Worm (Caenorhabditis elegans) whole organism, mixed stage, embryonic: ENCODE results near the gene fbxa-99.

Experiments
- blmp-1 ChIP-seq: fragments of 150-350 bp; optimal IDR thresholded peaks from 2 replicates; lab custom pipeline; 2014; ENCODE audit warnings: missing biosample characterization, missing genetic modification characterization
- ceh-43 ChIP-seq: fragments of 200-800 bp; sonication (Bioruptor generic); optimal IDR thresholded peaks from 2 replicates; lab custom pipeline; 2018; ENCODE audit warnings: mild to moderate bottlenecking, missing genetic modification characterization, moderate library complexity, missing compliant biosample characterization
- ceh-83 ChIP-seq: fragments of 200-800 bp; sonication (Bioruptor generic); optimal IDR thresholded peaks from 2 replicates; lab custom pipeline; 2018; ENCODE audit warnings: mild to moderate bottlenecking, missing genetic modification characterization, missing compliant biosample characterization
- ces-1 ChIP-seq: fragments of 150-350 bp; optimal IDR thresholded peaks from 2 replicates; lab custom pipeline; 2014; ENCODE audit warnings: missing biosample characterization, missing genetic modification reagents, missing genetic modification characterization
- cnd-1 ChIP-seq: fragments of 200-800 bp; sonication (Bioruptor generic); optimal IDR thresholded peaks from 2 replicates; lab custom pipeline; 2018; ENCODE audit warnings: mild to moderate bottlenecking, missing genetic modification characterization, missing compliant biosample characterization
- drap-1 ChIP-seq: fragments of 200-800 bp; sonication (Bioruptor generic); optimal IDR thresholded peaks from 3 replicates; lab custom pipeline; 2018; ENCODE audit warnings: mild to moderate bottlenecking, missing genetic modification characterization, missing compliant biosample characterization
- elt-1 ChIP-seq: sonication (generic microtip); optimal IDR thresholded peaks from 2 replicates; lab custom pipeline; 2017; ENCODE audit warnings: missing genetic modification characterization, mild to moderate bottlenecking, missing compliant biosample characterization, antibody characterized with exemption, moderate library complexity, borderline replicate concordance; ENCODE audit not compliant: insufficient read depth
- elt-3 ChIP-seq: fragments of 150-350 bp; optimal IDR thresholded peaks from 2 replicates; lab custom pipeline; 2014; ENCODE audit warnings: missing biosample characterization, missing genetic modification characterization
- flh-1 ChIP-seq: fragments of 200-800 bp; sonication (Bioruptor generic); optimal IDR thresholded peaks from 2 replicates; lab custom pipeline; 2018; ENCODE audit warnings: mild to moderate bottlenecking, missing genetic modification characterization, moderate library complexity, missing compliant biosample characterization
- hlh-1 ChIP-seq: fragments of 150-350 bp; optimal IDR thresholded peaks from 2 replicates; lab custom pipeline; 2014; ENCODE audit warnings: missing biosample characterization, missing genetic modification reagents, missing genetic modification characterization
- lin-13 ChIP-seq: fragments of 150-350 bp; optimal IDR thresholded peaks from 2 replicates; lab custom pipeline; 2014; ENCODE audit warnings: missing biosample characterization, missing genetic modification characterization
- lsy-2 ChIP-seq: fragments of 150-350 bp; optimal IDR thresholded peaks from 2 replicates; lab custom pipeline; 2014; ENCODE audit warnings: missing biosample characterization, missing genetic modification characterization
- mab-5 ChIP-seq: fragments of 150-350 bp; optimal IDR thresholded peaks from 2 replicates; lab custom pipeline; 2014; ENCODE audit warnings: missing biosample characterization, missing genetic modification characterization
- mep-1 ChIP-seq: fragments of 150-350 bp; optimal IDR thresholded peaks from 2 replicates; lab custom pipeline; 2017; ENCODE audit warnings: missing biosample characterization, missing genetic modification reagents, missing genetic modification characterization, inconsistent platforms
- mls-2 ChIP-seq: sonication (generic microtip); optimal IDR thresholded peaks from 2 replicates; lab custom pipeline; 2016; ENCODE audit warnings: mild to moderate bottlenecking, missing genetic modification characterization, moderate library complexity, missing compliant biosample characterization
- nhr-12 ChIP-seq: fragments of 150-350 bp; optimal IDR thresholded peaks from 2 replicates; lab custom pipeline; 2014; ENCODE audit warnings: missing biosample characterization, missing genetic modification characterization
- nhr-237 ChIP-seq: fragments of 150-350 bp; optimal IDR thresholded peaks from 2 replicates; lab custom pipeline; 2014; ENCODE audit warnings: missing biosample characterization, missing genetic modification characterization
- nhr-28 ChIP-seq: fragments of 150-350 bp; optimal IDR thresholded peaks from 2 replicates; lab custom pipeline; 2014; ENCODE audit warnings: missing biosample characterization, missing genetic modification characterization
- nhr-76 ChIP-seq: sonication (generic microtip); optimal IDR thresholded peaks from 2 replicates; lab custom pipeline; 2017; ENCODE audit warnings: missing biosample characterization, missing genetic modification characterization
- pha-4 ChIP-seq: fragments of 150-350 bp; optimal IDR thresholded peaks from 2 replicates; lab custom pipeline; 2018; ENCODE audit warnings: missing biosample characterization, missing genetic modification reagents, missing genetic modification characterization
- sem-2 ChIP-seq: fragments of 200-800 bp; sonication (Bioruptor generic); optimal IDR thresholded peaks from 2 replicates; lab custom pipeline; 2018; ENCODE audit warnings: mild to moderate bottlenecking, missing genetic modification characterization, missing compliant biosample characterization
- snpc-4 ChIP-seq: fragments of 150-350 bp; optimal IDR thresholded peaks from 2 replicates; lab custom pipeline; 2014; ENCODE audit warnings: missing biosample characterization, missing genetic modification characterization
- tbx-8 ChIP-seq: fragments of 200-800 bp; sonication (Bioruptor generic); optimal IDR thresholded peaks from 2 replicates; lab custom pipeline; 2018; ENCODE audit warnings: mild to moderate bottlenecking, missing genetic modification characterization, moderate library complexity, missing compliant biosample characterization
- unc-39 ChIP-seq: fragments of 150-350 bp; optimal IDR thresholded peaks from 2 replicates; lab custom pipeline; 2014; ENCODE audit warnings: missing biosample characterization, missing genetic modification characterization
- unc-62 ChIP-seq: fragments of 150-350 bp; optimal IDR thresholded peaks from 2 replicates; lab custom pipeline; 2014; ENCODE audit warnings: missing biosample characterization, missing genetic modification reagents, missing genetic modification characterization
- zip-8 ChIP-seq: fragments of 150-350 bp; optimal IDR thresholded peaks from 2 replicates; lab custom pipeline; 2014; ENCODE audit warnings: missing biosample characterization, missing genetic modification characterization
- ztf-11 ChIP-seq: fragments of 150-350 bp; optimal IDR thresholded peaks from 2 replicates; lab custom pipeline; 2014; ENCODE audit warnings: missing biosample characterization, missing genetic modification characterization

Gene fbxa-99

ce11 chrV:15950903-15951302 is 31.8 kb downstream of the fbxa-99 start, which contains the start of gene srw-59:
TSS of gene srw-59 (minus strand) at chrV:15951003.
- TF ChIP-seq lsy-2 (tag; lab: Kevin White, UChicago) (no peak), mep-1 (no peak), ces-1 (no peak), sem-2 (no peak), nhr-237 (tag; lab: Kevin White, UChicago) (no peak), nhr-28 (tag; lab: Kevin White, UChicago) (no peak), drap-1 (GFP tag; lab: Kevin White, UChicago) (no peak), snpc-4 (no peak), nhr-12 (tag; lab: Kevin White, UChicago) (no peak), elt-1 (tag; lab: Kevin White, UChicago) (no peak), hlh-1 (tag; lab: Kevin White, UChicago) (no peak), unc-39 (tag; lab: Kevin White, UChicago) (no peak), nhr-76 (tag; lab: Kevin White, UChicago) (no peak), pha-4 (tag; lab: Kevin White, UChicago) (no peak), lin-13 (tag; lab: Kevin White, UChicago) (no peak), elt-3 (tag; lab: Kevin White, UChicago) (no peak), mab-5 (tag; lab: Kevin White, UChicago) (no peak), ceh-83 (GFP tag; lab: Kevin White, UChicago) (no peak), blmp-1 (tag; lab: Kevin White, UChicago) (no peak)
- TF ChIP-seq, all 35 proteins: peak for 0

DNA sequence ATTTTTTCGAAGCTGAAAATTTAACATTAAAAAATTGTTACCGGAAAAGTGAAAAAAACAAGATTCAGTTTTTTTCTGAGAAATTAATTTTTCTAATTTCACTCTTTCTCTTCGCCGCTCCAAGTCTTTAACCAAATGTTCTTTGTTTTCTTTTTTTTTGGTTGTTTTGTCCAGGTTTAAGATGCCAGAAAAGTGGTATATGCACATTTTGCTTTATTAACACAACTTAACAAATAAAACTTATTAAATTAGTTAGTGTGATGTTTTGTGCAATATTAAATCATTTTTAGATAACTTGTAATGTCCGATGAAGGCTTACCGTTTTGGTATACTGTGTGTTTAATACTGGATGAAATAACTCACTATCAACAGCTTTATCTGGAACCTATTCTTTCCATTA is 39.5 kb downstream of the fbxa-99 start, which contains the start of gene srw-53:
Gene srw-53 (plus strand): TSS at position 301 of the 400 bp plus-strand sequence.
- TF ChIP-seq ceh-43 = no peak
- no peak for TF ChIP-seq hlh-1 (tag; lab: Kevin White, UChicago)
- no peak for TF ChIP-seq ztf-11 (tag; lab: Kevin White, UChicago)
- TF ChIP-seq mep-1 = no peak
- no peak for TF ChIP-seq mls-2 (tag; lab: Kevin White, UChicago)
- no peak for TF ChIP-seq blmp-1 (tag; lab: Kevin White, UChicago)
- TF ChIP-seq elt-1 (tag; lab: Kevin White, UChicago) = no peak
- TF ChIP-seq nhr-76 (tag; lab: Kevin White, UChicago) = no peak
- TF ChIP-seq nhr-237 (tag; lab: Kevin White, UChicago) = no peak
- no peak for TF ChIP-seq drap-1 (GFP tag; lab: Kevin White, UChicago)
- no peak for TF ChIP-seq snpc-4
- TF ChIP-seq elt-3 (tag; lab: Kevin White, UChicago) = no peak
- no peak for TF ChIP-seq sem-2
- TF ChIP-seq unc-62 (GFP tag; lab: Kevin White, UChicago) = no peak
- no peak for TF ChIP-seq tbx-8

- TF ChIP-seq zip-8 = no peak
- TF ChIP-seq unc-39 (tag; lab: Kevin White, UChicago) = no peak
- no peak for TF ChIP-seq flh-1 (GFP tag; lab: Kevin White, UChicago)
These were observed 42.4 kb downstream of the fbxa-99 start, which contains the start of gene srw-55 for ce11 chrV:15940254-15940653. TSS of gene srw-55 (minus strand) at chrV:15940354.

ce11 chrV:15932390-15932789 is 50.3 kb downstream of the fbxa-99 start, which contains the start of gene srw-26:
TSS of gene srw-26 (minus strand) at chrV:15932490.
- TF ChIP-seq lin-13 (tag; lab: Kevin White, UChicago) = no peak
- no peak for TF ChIP-seq cnd-1 (tag; lab: Kevin White, UChicago)
- TF ChIP-seq blmp-1 (tag; lab: Kevin White, UChicago) = no peak
- no peak for TF ChIP-seq ceh-83 (GFP tag; lab: Kevin White, UChicago)
- no peak for TF ChIP-seq zip-8
- TF ChIP-seq nhr-12 (tag; lab: Kevin White, UChicago) = no peak
- TF ChIP-seq drap-1 (GFP tag; lab: Kevin White, UChicago) = no peak
- TF ChIP-seq nhr-237 (tag; lab: Kevin White, UChicago) = no peak
